Worm (Caenorhabditis elegans) whole organism, L1 larva: ENCODE data around the gene K02D3.2.
A peak's percentile ranks its signal among the peaks of the same experiment; 100 is the strongest.

Experiments
- C04F5.9 ChIP-seq: sonication (generic microtip); optimal IDR thresholded peaks from 2 replicates; lab custom pipeline; 2016; ENCODE audit warnings: missing genetic modification characterization, missing compliant biosample characterization
- C16A3.4 ChIP-seq: fragments of 150-350 bp; optimal IDR thresholded peaks from 2 replicates; lab custom pipeline; 2014; ENCODE audit warnings: missing biosample characterization, missing genetic modification characterization
- C34B4.2 ChIP-seq: sonication (generic microtip); optimal IDR thresholded peaks from 2 replicates; lab custom pipeline; 2017; ENCODE audit warnings: mild to moderate bottlenecking, missing genetic modification characterization, missing compliant biosample characterization
- F16B12.6 ChIP-seq: fragments of 150-350 bp; optimal IDR thresholded peaks from 2 replicates; lab custom pipeline; 2014; ENCODE audit warnings: missing biosample characterization, missing genetic modification characterization
- alr-1 ChIP-seq: fragments of 200-800 bp; sonication (Bioruptor generic); optimal IDR thresholded peaks from 2 replicates; lab custom pipeline; 2018; ENCODE audit warnings: borderline replicate concordance, mild to moderate bottlenecking, missing genetic modification characterization, missing compliant biosample characterization
- aly-2 ChIP-seq: fragments of 150-350 bp; optimal IDR thresholded peaks from 2 replicates; lab custom pipeline; 2014; ENCODE audit warnings: missing biosample characterization, missing genetic modification characterization
- blmp-1 ChIP-seq: fragments of 150-350 bp; optimal IDR thresholded peaks from 2 replicates; lab custom pipeline; 2014; ENCODE audit warnings: missing biosample characterization, missing genetic modification characterization
- ceh-8 ChIP-seq: fragments of 200-800 bp; sonication (Bioruptor generic); optimal IDR thresholded peaks from 2 replicates; lab custom pipeline; 2018; ENCODE audit warnings: mild to moderate bottlenecking, missing genetic modification characterization, moderate library complexity, missing compliant biosample characterization
- ceh-88 ChIP-seq: fragments of 200-800 bp; sonication (Bioruptor generic); IDR thresholded peaks from 2 replicates; pipeline ENCODE4 v1.3.6; 2022; ENCODE audit warnings: missing genetic modification characterization, missing compliant biosample characterization
- ceh-90 ChIP-seq: sonication (generic microtip); optimal IDR thresholded peaks from 2 replicates; lab custom pipeline; 2016; ENCODE audit warnings: missing genetic modification characterization, missing compliant biosample characterization
- ces-1 ChIP-seq: fragments of 150-350 bp; optimal IDR thresholded peaks from 2 replicates; lab custom pipeline; 2014; ENCODE audit warnings: missing biosample characterization, missing genetic modification reagents, missing genetic modification characterization
- dsc-1 ChIP-seq: sonication (generic microtip); optimal IDR thresholded peaks from 2 replicates; lab custom pipeline; 2016; ENCODE audit warnings: mild to moderate bottlenecking, missing genetic modification characterization, missing compliant biosample characterization
- efl-1 ChIP-seq, 4 experiments: fragments of 150-350 bp; optimal IDR thresholded peaks in 3 of 4; peaks in 1 of 4; 1 replicate in 1 of 4; 2 replicates in 3 of 4; lab custom pipeline; 2014; ENCODE audit warnings: missing biosample characterization in 2 of 4, missing genetic modification characterization in 2 of 4, missing genetic modification reagents in 2 of 4
- egl-27 ChIP-seq, 2 experiments: fragments of 150-350 bp in 1 of 2; sonication (generic microtip); optimal IDR thresholded peaks; 3 replicates each; lab custom pipeline; 2017 to 2018; ENCODE audit warnings: missing biosample characterization in 2 of 2, missing genetic modification characterization in 2 of 2, missing genetic modification reagents in 2 of 2
- elt-2 ChIP-seq: sonication (generic microtip); optimal IDR thresholded peaks from 2 replicates; lab custom pipeline; 2016; ENCODE audit warnings: missing genetic modification characterization, mild to moderate bottlenecking, inconsistent platforms, missing compliant biosample characterization, missing genetic modification reagents
- ets-5 ChIP-seq: fragments of 200-800 bp; sonication (Bioruptor generic); IDR thresholded peaks from 2 replicates; pipeline ENCODE4 v1.3.6; 2022; ENCODE audit warnings: missing genetic modification characterization, missing compliant biosample characterization
- fkh-10 ChIP-seq: sonication (generic microtip); optimal IDR thresholded peaks from 2 replicates; lab custom pipeline; 2017; ENCODE audit warnings: missing biosample characterization, missing genetic modification reagents, missing genetic modification characterization
- fos-1 ChIP-seq: fragments of 150-350 bp; optimal IDR thresholded peaks from 2 replicates; lab custom pipeline; 2014; ENCODE audit warnings: missing biosample characterization, missing genetic modification characterization
- hpl-2 ChIP-seq: fragments of 150-350 bp; optimal IDR thresholded peaks from 2 replicates; lab custom pipeline; 2014; ENCODE audit warnings: missing biosample characterization, missing genetic modification reagents, missing genetic modification characterization
- jun-1 ChIP-seq: fragments of 150-350 bp; optimal IDR thresholded peaks from 2 replicates; lab custom pipeline; 2014; ENCODE audit warnings: missing biosample characterization, missing genetic modification reagents, missing genetic modification characterization
- lin-15B ChIP-seq: fragments of 150-350 bp; sonication (generic microtip); optimal IDR thresholded peaks from 3 replicates; lab custom pipeline; 2014; ENCODE audit warnings: missing biosample characterization, missing genetic modification characterization
- lin-39 ChIP-seq: fragments of 150-350 bp; optimal IDR thresholded peaks from 2 replicates; lab custom pipeline; 2014; ENCODE audit warnings: missing biosample characterization, missing genetic modification reagents, missing genetic modification characterization
- lir-3 ChIP-seq: sonication (generic microtip); optimal IDR thresholded peaks from 2 replicates; lab custom pipeline; 2016; ENCODE audit warnings: mild to moderate bottlenecking, missing genetic modification characterization, moderate library complexity, missing compliant biosample characterization; ENCODE audit not compliant: poor library complexity
- lsy-2 ChIP-seq, 2 experiments: fragments of 150-350 bp; optimal IDR thresholded peaks; 2 replicates each; lab custom pipeline; 2014; ENCODE audit warnings: missing biosample characterization in 2 of 2, missing genetic modification characterization in 2 of 2
- mdl-1 ChIP-seq, 2 experiments: fragments of 150-350 bp; optimal IDR thresholded peaks; 2 replicates each; lab custom pipeline; 2014 to 2017; ENCODE audit warnings: missing biosample characterization in 2 of 2, missing genetic modification characterization in 2 of 2, inconsistent platforms in 1 of 2
- mef-2 ChIP-seq: fragments of 150-350 bp; optimal IDR thresholded peaks from 2 replicates; lab custom pipeline; 2014; ENCODE audit warnings: missing biosample characterization, missing genetic modification characterization
- mep-1 ChIP-seq: fragments of 150-350 bp; optimal IDR thresholded peaks from 2 replicates; lab custom pipeline; 2014; ENCODE audit warnings: missing biosample characterization, missing genetic modification characterization
- nhr-11 ChIP-seq: fragments of 150-350 bp; optimal IDR thresholded peaks from 2 replicates; lab custom pipeline; 2014; ENCODE audit warnings: missing biosample characterization, missing genetic modification characterization
- nhr-12 ChIP-seq: sonication (generic microtip); optimal IDR thresholded peaks from 2 replicates; lab custom pipeline; 2017; ENCODE audit warnings: missing biosample characterization, missing genetic modification characterization
- nhr-19 ChIP-seq: fragments of 200-800 bp; sonication (Bioruptor generic); conservative IDR thresholded peaks from 2 replicates; pipeline ENCODE4 v1.3.6; 2022; ENCODE audit warnings: missing genetic modification characterization, missing compliant biosample characterization
- nhr-237 ChIP-seq: fragments of 150-350 bp; optimal IDR thresholded peaks from 2 replicates; lab custom pipeline; 2014; ENCODE audit warnings: missing biosample characterization, missing genetic modification characterization
- nhr-28 ChIP-seq: fragments of 150-350 bp; optimal IDR thresholded peaks from 2 replicates; lab custom pipeline; 2014; ENCODE audit warnings: missing biosample characterization, missing genetic modification characterization
- nhr-47 ChIP-seq: sonication (generic microtip); optimal IDR thresholded peaks from 2 replicates; lab custom pipeline; 2016; ENCODE audit warnings: mild to moderate bottlenecking, missing genetic modification characterization, moderate library complexity, missing compliant biosample characterization
- nhr-71 ChIP-seq: sonication (generic microtip); optimal IDR thresholded peaks from 2 replicates; lab custom pipeline; 2016; ENCODE audit warnings: mild to moderate bottlenecking, missing genetic modification characterization, moderate library complexity, missing compliant biosample characterization
- nhr-85 ChIP-seq: sonication (generic microtip); peaks from one replicate; lab custom pipeline; 2016; ENCODE audit warnings: missing genetic modification characterization, inconsistent platforms, missing compliant biosample characterization
- nhr-90 ChIP-seq: sonication (generic microtip); optimal IDR thresholded peaks from 2 replicates; lab custom pipeline; 2016; ENCODE audit warnings: mild to moderate bottlenecking, missing genetic modification characterization, missing compliant biosample characterization; ENCODE audit not compliant: poor library complexity
- pax-3 ChIP-seq: fragments of 200-800 bp; sonication (Bioruptor generic); optimal IDR thresholded peaks from 2 replicates; lab custom pipeline; 2018; ENCODE audit warnings: mild to moderate bottlenecking, missing genetic modification characterization, moderate library complexity, missing compliant biosample characterization
- pqm-1 ChIP-seq: sonication (generic microtip); optimal IDR thresholded peaks from 3 replicates; lab custom pipeline; 2017; ENCODE audit warnings: missing biosample characterization, missing genetic modification characterization
- snpc-4 ChIP-seq: fragments of 150-350 bp; optimal IDR thresholded peaks from 2 replicates; lab custom pipeline; 2014; ENCODE audit warnings: missing biosample characterization, missing genetic modification characterization
- snu-23 ChIP-seq: sonication (generic microtip); optimal IDR thresholded peaks from 2 replicates; lab custom pipeline; 2016; ENCODE audit warnings: missing genetic modification characterization, missing compliant biosample characterization
- sox-4 ChIP-seq: sonication (generic microtip); optimal IDR thresholded peaks from 2 replicates; lab custom pipeline; 2016; ENCODE audit warnings: missing genetic modification characterization, missing compliant biosample characterization
- sup-37 ChIP-seq: fragments of 200-800 bp; sonication (Bioruptor generic); optimal IDR thresholded peaks from 2 replicates; lab custom pipeline; 2018; ENCODE audit warnings: mild to moderate bottlenecking, missing genetic modification characterization, missing compliant biosample characterization
- tlp-1 ChIP-seq: fragments of 150-350 bp; optimal IDR thresholded peaks from 2 replicates; lab custom pipeline; 2014; ENCODE audit warnings: missing biosample characterization, missing genetic modification characterization
- unc-86 ChIP-seq: sonication (generic microtip); optimal IDR thresholded peaks from 2 replicates; lab custom pipeline; 2016; ENCODE audit warnings: missing genetic modification characterization, missing compliant biosample characterization
- unc-98 ChIP-seq: fragments of 200-800 bp; sonication (Bioruptor generic); IDR thresholded peaks from 2 replicates; pipeline ENCODE4 v1.3.6; 2022; ENCODE audit warnings: missing genetic modification characterization, missing compliant biosample characterization
- xbp-1 ChIP-seq: sonication (generic microtip); optimal IDR thresholded peaks from 2 replicates; lab custom pipeline; 2016; ENCODE audit warnings: missing genetic modification characterization, missing compliant biosample characterization
- zip-4 ChIP-seq: fragments of 200-800 bp; sonication (Bioruptor generic); optimal IDR thresholded peaks from 2 replicates; lab custom pipeline; 2018; ENCODE audit warnings: mild to moderate bottlenecking, missing genetic modification characterization, moderate library complexity, missing compliant biosample characterization
- ztf-4 ChIP-seq: fragments of 150-350 bp; optimal IDR thresholded peaks from 2 replicates; lab custom pipeline; 2014; ENCODE audit warnings: missing biosample characterization, missing genetic modification characterization

Gene K02D3.2

ce11 chrX:13668728-13669127, 43.1 kb downstream of the K02D3.2 start, which contains the start of gene C04A11.2:
TSS of gene C04A11.2 (minus strand) at chrX:13668828.
- TF ChIP-seq fkh-10 (GFP tag; lab: Kevin White, UChicago) (no peak), efl-1 (optimal IDR thresholded peaks at IDR 0.05; lab: Kevin White, UChicago) (no peak), efl-1 (GFP tag; optimal IDR thresholded peaks at IDR 0.05 in 1 of 2; lab: Kevin White, UChicago) (peak in 1 of 2 experiments; percentile 25), fos-1 (tag; lab: Kevin White, UChicago) (no peak), ets-5 (GFP tag; lab: Robert Waterston, UW) (no peak)

- TF ChIP-seq pqm-1 (tag; lab: Kevin White, UChicago): no peak
- TF ChIP-seq nhr-11 (tag; lab: Kevin White, UChicago): no peak
- no peak for TF ChIP-seq ceh-8 (GFP tag; lab: Kevin White, UChicago)
- no peak for TF ChIP-seq C16A3.4 (tag; lab: Kevin White, UChicago)
- TF ChIP-seq ceh-88 (GFP tag; lab: Robert Waterston, UW): no peak
- TF ChIP-seq lsy-2 (tag; optimal IDR thresholded peaks at IDR 0.05; lab: Kevin White, UChicago): no peak
- TF ChIP-seq egl-27 (tag; optimal IDR thresholded peaks at IDR 0.05; lab: Kevin White, UChicago): no peak
- TF ChIP-seq nhr-237 (tag; lab: Kevin White, UChicago): no peak
- no peak for TF ChIP-seq mef-2
- TF ChIP-seq alr-1: no peak
- TF ChIP-seq nhr-90 (tag; lab: Kevin White, UChicago): no peak
- no peak for TF ChIP-seq sox-4 (tag; lab: Kevin White, UChicago)
- TF ChIP-seq nhr-19 (GFP tag; lab: Robert Waterston, UW): no peak
- no peak for TF ChIP-seq ets-5 (GFP tag; lab: Robert Waterston, UW)
- no peak for TF ChIP-seq lin-39 (tag; lab: Kevin White, UChicago)
- no peak for TF ChIP-seq C04F5.9 (tag; lab: Kevin White, UChicago)
Measured at ce11 chrX:13666864-13667263, 44.9 kb downstream of the K02D3.2 start.

DNA sequence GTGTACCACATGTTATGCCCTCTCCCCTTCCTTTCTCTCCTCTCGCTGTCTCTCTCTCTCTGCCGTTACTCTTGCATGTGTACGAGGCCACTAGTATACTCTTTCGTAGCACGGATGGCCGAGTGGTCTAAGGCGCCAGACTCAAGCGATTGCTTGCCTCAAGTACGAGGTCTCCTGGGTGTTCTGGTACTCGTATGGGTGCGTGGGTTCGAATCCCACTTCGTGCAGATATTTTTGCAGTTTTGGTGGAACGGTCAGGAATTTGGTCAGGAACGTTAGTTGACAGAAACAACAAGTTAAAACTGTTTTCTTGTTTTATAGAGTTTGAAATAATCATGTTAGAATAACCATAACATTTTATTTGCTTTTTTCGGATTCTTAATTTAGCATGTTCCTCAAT, 46.4 kb downstream of the K02D3.2 start:
- peak; percentile 61 to 79 for TF ChIP-seq lsy-2 (tag; optimal IDR thresholded peaks at IDR 0.05; lab: Kevin White, UChicago)
- no peak for TF ChIP-seq nhr-28 (tag; lab: Kevin White, UChicago)
- TF ChIP-seq lir-3 (tag; lab: Kevin White, UChicago): peak; percentile 60
- no peak for TF ChIP-seq lin-15B
- peak; percentile 90 for TF ChIP-seq C16A3.4 (tag; lab: Kevin White, UChicago)
- TF ChIP-seq dsc-1: peak; percentile 91
- TF ChIP-seq sup-37 (GFP tag; lab: Kevin White, UChicago): peak; percentile 54
- no peak for TF ChIP-seq nhr-12
- TF ChIP-seq fkh-10 (GFP tag; lab: Kevin White, UChicago): peak; percentile 70
- TF ChIP-seq ceh-8 (GFP tag; lab: Kevin White, UChicago): peak; percentile 35
- TF ChIP-seq snu-23 (GFP tag; lab: Kevin White, UChicago): peak; percentile 93
- no peak for TF ChIP-seq ces-1 (GFP tag; lab: Kevin White, UChicago)
- TF ChIP-seq xbp-1 (tag; lab: Kevin White, UChicago): peak; percentile 82
- peak; percentile 64 for TF ChIP-seq aly-2 (tag; lab: Kevin White, UChicago)
- TF ChIP-seq elt-2 (tag; lab: Kevin White, UChicago): peak; percentile 57
- peak; percentile 27 for TF ChIP-seq hpl-2 (GFP tag; lab: Kevin White, UChicago)
- TF ChIP-seq unc-86 (tag; lab: Kevin White, UChicago): peak; percentile 81
- no peak for TF ChIP-seq ets-5 (GFP tag; lab: Robert Waterston, UW)
- peak; percentile 1 for TF ChIP-seq ztf-4 (tag; lab: Kevin White, UChicago)
- peak; percentile 88 for TF ChIP-seq nhr-71 (tag; lab: Kevin White, UChicago)
- TF ChIP-seq pqm-1 (tag; lab: Kevin White, UChicago): no peak
- TF ChIP-seq zip-4 (GFP tag; lab: Kevin White, UChicago): peak; percentile 58
- no peak for TF ChIP-seq tlp-1 (tag; lab: Kevin White, UChicago)
- peak; percentile 72 for TF ChIP-seq sox-4 (tag; lab: Kevin White, UChicago)
- TF ChIP-seq fos-1 (tag; lab: Kevin White, UChicago): peak; percentile 68
- peak; percentile 35 for TF ChIP-seq F16B12.6 (tag; lab: Kevin White, UChicago)
- peak in 1 of 2 experiments; percentile 89 for TF ChIP-seq mdl-1 (tag; optimal IDR thresholded peaks at IDR 0.05; lab: Kevin White, UChicago)
- TF ChIP-seq C34B4.2 (tag; lab: Kevin White, UChicago): no peak
- TF ChIP-seq mef-2: no peak
- peak; percentile 82 for TF ChIP-seq jun-1
- TF ChIP-seq unc-98 (GFP tag; lab: Robert Waterston, UW): no peak
- TF ChIP-seq nhr-85: peak; percentile 84
- peak; percentile 92 for TF ChIP-seq nhr-47 (tag; lab: Kevin White, UChicago)
- peak; percentile 50 for TF ChIP-seq blmp-1 (tag; lab: Kevin White, UChicago)
- TF ChIP-seq snpc-4 (tag; lab: Kevin White, UChicago): peak; percentile 66
- TF ChIP-seq pax-3 (tag; lab: Kevin White, UChicago): peak; percentile 72
- TF ChIP-seq ceh-90 (tag; lab: Kevin White, UChicago): no peak
- peak; percentile 90 for TF ChIP-seq mep-1 (tag; lab: Kevin White, UChicago)
